Worm (Caenorhabditis elegans) whole organism, L4/young adult: ENCODE measurements around the gene hpd-1.

Source experiments
- W03F9.2 ChIP-seq: fragments of 150-350 bp; optimal IDR thresholded peaks from 2 replicates; lab custom pipeline; 2014; ENCODE audit warnings: missing biosample characterization, missing genetic modification characterization
- dao-5 ChIP-seq: sonication (generic microtip); optimal IDR thresholded peaks from 2 replicates; lab custom pipeline; 2016; ENCODE audit warnings: missing genotype, missing genetic modification characterization, moderate library complexity, missing compliant biosample characterization
- him-1 ChIP-seq: sonication (generic microtip); optimal IDR thresholded peaks from 2 replicates; lab custom pipeline; 2016; ENCODE audit warnings: missing genotype, missing genetic modification reagents, missing genetic modification characterization, missing compliant biosample characterization

- TF ChIP-seq him-1 (tag; lab: Kevin White, UChicago), result no peak
- TF ChIP-seq dao-5 (tag; lab: Kevin White, UChicago), result no peak
- no peak for TF ChIP-seq W03F9.2 (tag; lab: Kevin White, UChicago)
These were observed 22.6 kb downstream of the hpd-1 start, which contains the start of gene T21C12.4 for ce11 chrIII:10557910-10558309.
